Worm (Caenorhabditis elegans) whole organism, mixed stage, embryonic: ENCODE data around the gene cbp-2.

Source experiments
- elt-1 ChIP-seq: sonication (generic microtip); optimal IDR thresholded peaks from 2 replicates; lab custom pipeline; 2017; ENCODE audit warnings: missing genetic modification characterization, mild to moderate bottlenecking, missing compliant biosample characterization, antibody characterized with exemption, moderate library complexity, borderline replicate concordance; ENCODE audit not compliant: insufficient read depth
- lin-13 ChIP-seq: fragments of 150-350 bp; optimal IDR thresholded peaks from 2 replicates; lab custom pipeline; 2014; ENCODE audit warnings: missing biosample characterization, missing genetic modification characterization
- mab-5 ChIP-seq: fragments of 150-350 bp; optimal IDR thresholded peaks from 2 replicates; lab custom pipeline; 2014; ENCODE audit warnings: missing biosample characterization, missing genetic modification characterization
- mep-1 ChIP-seq: fragments of 150-350 bp; optimal IDR thresholded peaks from 2 replicates; lab custom pipeline; 2017; ENCODE audit warnings: missing biosample characterization, missing genetic modification reagents, missing genetic modification characterization, inconsistent platforms
- nhr-237 ChIP-seq: fragments of 150-350 bp; optimal IDR thresholded peaks from 2 replicates; lab custom pipeline; 2014; ENCODE audit warnings: missing biosample characterization, missing genetic modification characterization
- nhr-76 ChIP-seq: sonication (generic microtip); optimal IDR thresholded peaks from 2 replicates; lab custom pipeline; 2017; ENCODE audit warnings: missing biosample characterization, missing genetic modification characterization
- pha-4 ChIP-seq: fragments of 150-350 bp; optimal IDR thresholded peaks from 2 replicates; lab custom pipeline; 2018; ENCODE audit warnings: missing biosample characterization, missing genetic modification reagents, missing genetic modification characterization
- unc-62 ChIP-seq: fragments of 150-350 bp; optimal IDR thresholded peaks from 2 replicates; lab custom pipeline; 2014; ENCODE audit warnings: missing biosample characterization, missing genetic modification reagents, missing genetic modification characterization

ce11 chrIII:9956665-9957401, 33.9 kb downstream of the cbp-2 start, which contains the start of gene alx-1:
- TF ChIP-seq elt-1 (tag; lab: Kevin White, UChicago) (no peak), nhr-237 (tag; lab: Kevin White, UChicago) (no peak), nhr-76 (no peak), pha-4 (no peak), lin-13 (tag; lab: Kevin White, UChicago) (no peak), unc-62 (GFP tag; lab: Kevin White, UChicago) (no peak), mep-1 (tag; lab: Kevin White, UChicago) (no peak), mab-5 (tag; lab: Kevin White, UChicago) (no peak)
